Fruit fly (Drosophila melanogaster) whole organism, pupa: ENCODE data around the gene CG12289.

Experiments
- CG14655 ChIP-seq: fragments of 200-800 bp; sonication (Bioruptor generic); optimal IDR thresholded peaks from 3 replicates; lab custom pipeline; 2017; ENCODE audit warnings: mild to moderate bottlenecking, missing biosample characterization, missing genetic modification reagents, missing genetic modification characterization
- CG34367 ChIP-seq: fragments of 200-800 bp; sonication (Bioruptor generic); optimal IDR thresholded peaks from 2 replicates; lab custom pipeline; 2018; ENCODE audit warnings: missing biosample characterization, mild to moderate bottlenecking, missing genetic modification characterization
- CG8159 ChIP-seq: fragments of 200-800 bp; sonication (Bioruptor generic); optimal IDR thresholded peaks from 3 replicates; lab custom pipeline; 2018; ENCODE audit warnings: missing biosample characterization, mild to moderate bottlenecking, missing genetic modification characterization, moderate library complexity
- CG8301 ChIP-seq: fragments of 200-800 bp; sonication (Bioruptor generic); optimal IDR thresholded peaks from 2 replicates; lab custom pipeline; 2018; ENCODE audit warnings: missing biosample characterization, mild to moderate bottlenecking, missing genetic modification characterization
- CG9948 ChIP-seq: fragments of 200-800 bp; sonication (Bioruptor generic); optimal IDR thresholded peaks from 2 replicates; lab custom pipeline; 2018; ENCODE audit warnings: missing biosample characterization, mild to moderate bottlenecking, missing genetic modification characterization, moderate library complexity

dm6 chr3L:11431926-11432323 is 26.3 kb downstream of the CG12289 start:
- no peak for TF ChIP-seq CG8301 (tag; lab: Kevin White, UChicago)
- no peak for TF ChIP-seq CG8159 (tag; lab: Kevin White, UChicago)
- no peak for TF ChIP-seq CG34367 (tag; lab: Kevin White, UChicago)
- no peak for TF ChIP-seq CG14655 (GFP tag; lab: Kevin White, UChicago)
- TF ChIP-seq CG9948 (tag; lab: Kevin White, UChicago) = no peak
